Worm (Caenorhabditis elegans) whole organism, mixed stage, embryonic: Measurements from ENCODE around the gene srb-5.

Source experiments
- bed-3 ChIP-seq: fragments of 200-800 bp; sonication (Bioruptor generic); optimal IDR thresholded peaks from 3 replicates; lab custom pipeline; 2018; ENCODE audit warnings: mild to moderate bottlenecking, missing genetic modification characterization, moderate library complexity, missing compliant biosample characterization
- blmp-1 ChIP-seq: fragments of 150-350 bp; optimal IDR thresholded peaks from 2 replicates; lab custom pipeline; 2014; ENCODE audit warnings: missing biosample characterization, missing genetic modification characterization
- ceh-43 ChIP-seq: fragments of 200-800 bp; sonication (Bioruptor generic); optimal IDR thresholded peaks from 2 replicates; lab custom pipeline; 2018; ENCODE audit warnings: mild to moderate bottlenecking, missing genetic modification characterization, moderate library complexity, missing compliant biosample characterization
- ces-1 ChIP-seq: fragments of 150-350 bp; optimal IDR thresholded peaks from 2 replicates; lab custom pipeline; 2014; ENCODE audit warnings: missing biosample characterization, missing genetic modification reagents, missing genetic modification characterization
- elt-1 ChIP-seq: sonication (generic microtip); optimal IDR thresholded peaks from 2 replicates; lab custom pipeline; 2017; ENCODE audit warnings: missing genetic modification characterization, mild to moderate bottlenecking, missing compliant biosample characterization, antibody characterized with exemption, moderate library complexity, borderline replicate concordance; ENCODE audit not compliant: insufficient read depth
- elt-3 ChIP-seq: fragments of 150-350 bp; optimal IDR thresholded peaks from 2 replicates; lab custom pipeline; 2014; ENCODE audit warnings: missing biosample characterization, missing genetic modification characterization
- lsy-2 ChIP-seq: fragments of 150-350 bp; optimal IDR thresholded peaks from 2 replicates; lab custom pipeline; 2014; ENCODE audit warnings: missing biosample characterization, missing genetic modification characterization
- nhr-12 ChIP-seq: fragments of 150-350 bp; optimal IDR thresholded peaks from 2 replicates; lab custom pipeline; 2014; ENCODE audit warnings: missing biosample characterization, missing genetic modification characterization
- nhr-237 ChIP-seq: fragments of 150-350 bp; optimal IDR thresholded peaks from 2 replicates; lab custom pipeline; 2014; ENCODE audit warnings: missing biosample characterization, missing genetic modification characterization
- nhr-76 ChIP-seq: sonication (generic microtip); optimal IDR thresholded peaks from 2 replicates; lab custom pipeline; 2017; ENCODE audit warnings: missing biosample characterization, missing genetic modification characterization
- snpc-4 ChIP-seq: fragments of 150-350 bp; optimal IDR thresholded peaks from 2 replicates; lab custom pipeline; 2014; ENCODE audit warnings: missing biosample characterization, missing genetic modification characterization
- sptf-1 ChIP-seq: sonication (generic microtip); optimal IDR thresholded peaks from 2 replicates; lab custom pipeline; 2017; ENCODE audit warnings: mild to moderate bottlenecking, missing genetic modification characterization, moderate library complexity, missing compliant biosample characterization
- unc-120 ChIP-seq: sonication (generic microtip); optimal IDR thresholded peaks from 2 replicates; lab custom pipeline; 2017; ENCODE audit warnings: missing genetic modification characterization, missing compliant biosample characterization; ENCODE audit not compliant: poor library complexity, severe bottlenecking
- unc-62 ChIP-seq: fragments of 150-350 bp; optimal IDR thresholded peaks from 2 replicates; lab custom pipeline; 2014; ENCODE audit warnings: missing biosample characterization, missing genetic modification reagents, missing genetic modification characterization

DNA sequence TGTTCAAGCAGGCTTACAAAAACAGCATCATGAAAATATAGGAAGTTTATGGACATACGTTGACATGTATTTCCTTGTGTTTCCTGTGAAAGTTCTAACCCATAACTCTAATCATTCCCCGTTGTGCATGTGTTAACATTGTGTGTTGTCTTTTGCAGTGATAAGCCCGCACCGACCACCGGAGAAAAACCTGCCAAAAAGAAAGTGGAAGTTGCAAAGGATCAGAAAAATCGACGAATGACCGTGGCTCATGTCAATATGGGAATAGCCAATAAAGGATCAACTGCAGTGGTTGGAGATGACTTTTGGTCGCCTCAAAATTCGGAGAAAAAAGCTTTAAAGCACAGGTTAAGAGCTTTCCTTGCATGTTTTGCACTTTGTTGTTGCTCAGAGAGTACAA lies 42.1 kb upstream of the srb-5 start:
- no peak for TF ChIP-seq nhr-76 (tag; lab: Kevin White, UChicago)
- TF ChIP-seq elt-1 (tag; lab: Kevin White, UChicago), result no peak
- no peak for TF ChIP-seq snpc-4 (tag; lab: Kevin White, UChicago)
- no peak for TF ChIP-seq unc-62 (GFP tag; lab: Kevin White, UChicago)
- TF ChIP-seq lsy-2, result no peak
- no peak for TF ChIP-seq unc-120 (tag; lab: Kevin White, UChicago)
- no peak for TF ChIP-seq nhr-237
- TF ChIP-seq bed-3, result no peak
- TF ChIP-seq ces-1 (GFP tag; lab: Kevin White, UChicago), result no peak
- no peak for TF ChIP-seq ceh-43 (GFP tag; lab: Kevin White, UChicago)
- TF ChIP-seq sptf-1 (tag; lab: Kevin White, UChicago), result no peak
- TF ChIP-seq blmp-1 (tag; lab: Kevin White, UChicago), result no peak
- no peak for TF ChIP-seq nhr-12 (tag; lab: Kevin White, UChicago)
- TF ChIP-seq elt-3 (tag; lab: Kevin White, UChicago), result no peak
